Worm (Caenorhabditis elegans) whole organism, L4/young adult: Measurements from ENCODE around the gene C17F4.12.

Experiments
- W03F9.2 ChIP-seq: fragments of 150-350 bp; optimal IDR thresholded peaks from 2 replicates; lab custom pipeline; 2014; ENCODE audit warnings: missing biosample characterization, missing genetic modification characterization
- him-1 ChIP-seq: sonication (generic microtip); optimal IDR thresholded peaks from 2 replicates; lab custom pipeline; 2016; ENCODE audit warnings: missing genotype, missing genetic modification reagents, missing genetic modification characterization, missing compliant biosample characterization

- TF ChIP-seq him-1 (tag; lab: Kevin White, UChicago) (no peak), W03F9.2 (tag; lab: Kevin White, UChicago) (no peak)
Measured at ce11 chrII:3198998-3199397, 45.0 kb downstream of the C17F4.12 start, which contains the start of gene sri-51.
